Fruit fly (Drosophila melanogaster): ENCODE measurements around the gene Or63a.

DNA sequence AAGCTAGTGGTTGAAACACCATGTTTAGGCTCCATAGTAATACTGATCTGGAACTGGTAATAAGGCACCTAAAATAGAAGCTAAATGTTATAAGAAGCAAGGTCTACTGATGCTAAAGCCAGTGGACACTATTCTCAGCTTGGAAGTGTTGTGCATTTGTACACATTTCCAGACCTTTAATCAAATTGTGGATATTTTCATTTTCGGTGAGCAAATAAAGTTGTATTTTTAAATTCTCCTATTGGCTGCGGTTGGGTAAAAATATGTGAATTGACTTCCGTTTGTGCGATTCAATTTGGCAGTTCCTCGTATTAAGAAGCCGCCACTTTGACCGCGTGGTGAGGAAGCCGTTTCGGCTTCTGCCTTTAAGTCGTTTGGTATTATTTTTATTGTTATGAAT, 44.8 kb upstream of the Or63a start, which contains the start of gene CG9970:
- TF ChIP-seq CG9948 (tag; optimal IDR thresholded peaks at IDR 0.05), result no peak
- no peak for TF ChIP-seq Pif1B (GFP tag; optimal IDR thresholded peaks at IDR 0.05)
- TF ChIP-seq CG8301 (tag; optimal IDR thresholded peaks at IDR 0.05), result no peak
- TF ChIP-seq CG12605 (GFP tag; IDR thresholded peaks at IDR 0.05), result no peak
- TF ChIP-seq CG8159 (tag; optimal IDR thresholded peaks at IDR 0.05), result no peak
- no peak for TF ChIP-seq fd96Ca (GFP tag; IDR thresholded peaks at IDR 0.05)
- no peak for TF ChIP-seq CG4496 (GFP tag; IDR thresholded peaks at IDR 0.05)
- TF ChIP-seq rn (GFP tag; IDR thresholded peaks at IDR 0.05), result no peak
- TF ChIP-seq CG15710 (tag; optimal IDR thresholded peaks at IDR 0.05), result no peak
- TF ChIP-seq EcR (GFP tag; optimal IDR thresholded peaks at IDR 0.05), result no peak
